Worm (Caenorhabditis elegans): ENCODE results near the gene ZK632.10.

DNA sequence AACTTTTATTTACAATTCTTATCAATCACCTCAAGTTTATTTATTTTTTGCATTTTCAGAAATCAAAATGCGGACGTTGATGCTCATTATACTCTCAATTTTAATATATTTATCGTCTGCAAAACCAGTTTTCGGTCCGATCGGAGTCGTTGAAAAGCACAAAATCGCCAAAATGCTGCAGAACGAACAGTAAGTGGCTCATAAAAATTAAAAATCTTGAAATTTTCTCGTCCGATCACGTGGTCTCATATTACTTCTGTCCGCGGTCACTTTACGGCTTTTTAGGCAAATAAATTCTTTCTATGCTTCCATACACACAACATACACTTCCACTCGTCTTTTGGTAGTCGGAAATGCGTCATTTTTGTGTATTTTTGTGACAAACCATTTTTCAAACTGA lies 16.2 kb upstream of the ZK632.10 start, which contains the start of gene K11H3.5:
- no peak for TF ChIP-seq flt-1 (GFP tag; IDR thresholded peaks at IDR 0.05)
- no peak for TF ChIP-seq ztf-23 (GFP tag; IDR thresholded peaks at IDR 0.05)
- TF ChIP-seq T22C8.4 (GFP tag; IDR thresholded peaks at IDR 0.05): no peak
- no peak for TF ChIP-seq cog-1 (tag; optimal IDR thresholded peaks at IDR 0.05)
- TF ChIP-seq ztf-29 (GFP tag; IDR thresholded peaks at IDR 0.05): no peak
- TF ChIP-seq med-1 (GFP tag; optimal IDR thresholded peaks at IDR 0.05; ENCODE audit: insufficient read depth): no peak
- TF ChIP-seq klf-2 (GFP tag; conservative IDR thresholded peaks at IDR 0.05): no peak

Data from whole organism, midembryonic.